Worm (Caenorhabditis elegans): ENCODE measurements around the gene snt-5.
A peak's percentile ranks its signal among the peaks of the same experiment; 100 is the strongest.

The snt-5 gene

DNA sequence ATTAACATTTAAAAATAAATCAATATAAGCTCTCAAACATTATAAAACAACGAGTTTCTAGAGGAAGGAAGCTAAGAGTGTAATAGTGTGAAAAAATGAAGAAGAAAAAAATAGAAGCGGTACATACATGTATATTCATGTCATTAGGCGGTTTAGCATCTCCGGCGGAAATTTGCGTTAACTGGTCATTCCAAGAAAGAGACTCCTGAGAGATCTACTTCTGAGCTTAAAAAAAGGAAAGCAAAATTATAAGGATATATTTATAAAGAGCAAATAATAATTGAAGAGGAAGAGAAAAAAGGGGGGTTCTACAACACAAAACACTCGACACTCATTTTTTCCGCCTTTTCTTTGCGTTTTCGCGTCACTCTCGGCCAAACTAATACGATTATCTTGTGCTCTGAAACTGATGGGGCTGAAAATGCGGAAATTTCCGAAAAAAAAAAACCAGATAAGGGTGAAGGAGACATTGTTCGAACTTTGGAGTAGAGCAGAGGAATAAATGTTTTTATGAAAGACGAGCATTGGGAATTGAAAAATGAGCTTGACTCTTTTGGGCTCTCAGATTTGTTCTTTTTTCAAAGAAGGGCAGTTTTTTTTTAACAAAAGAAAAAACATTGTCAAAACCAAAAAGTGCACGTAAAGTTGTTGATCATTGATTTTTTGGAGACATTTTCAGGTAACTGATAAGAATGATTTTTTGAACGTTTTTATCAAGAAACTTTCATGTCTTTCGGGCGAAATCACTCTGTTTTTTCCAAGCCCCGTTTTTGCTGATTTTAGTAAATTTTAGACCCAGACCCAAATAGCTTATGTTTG is 3.5 kb upstream of the snt-5 start:
- TF ChIP-seq fos-1 (tag; optimal IDR thresholded peaks at IDR 0.05) (peak; percentile 42), peb-1 (tag; optimal IDR thresholded peaks at IDR 0.05) (no peak)

DNA sequence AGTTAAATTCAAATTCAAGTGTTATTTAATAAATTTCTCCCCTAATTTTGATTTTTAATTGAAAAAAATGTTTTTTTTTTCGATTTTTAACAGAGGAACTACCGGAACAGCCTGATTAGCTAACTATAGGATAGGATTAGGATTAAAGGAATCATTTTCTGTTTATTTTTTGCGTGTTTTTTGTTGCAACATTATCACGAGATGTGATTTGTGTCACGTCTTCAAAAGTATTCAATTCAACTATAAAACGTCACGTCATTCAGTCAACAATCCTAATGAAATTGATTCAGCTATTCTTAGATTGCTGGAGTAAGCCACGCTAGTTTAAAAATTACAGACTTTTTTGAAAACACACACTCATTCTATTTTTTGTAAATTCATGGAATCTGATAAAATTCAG is 632 bp downstream of the snt-5 start:
- TF ChIP-seq F13H6.1 (tag; optimal IDR thresholded peaks at IDR 0.05): no peak
- no peak for TF ChIP-seq ztf-11 (tag; optimal IDR thresholded peaks at IDR 0.05)

DNA sequence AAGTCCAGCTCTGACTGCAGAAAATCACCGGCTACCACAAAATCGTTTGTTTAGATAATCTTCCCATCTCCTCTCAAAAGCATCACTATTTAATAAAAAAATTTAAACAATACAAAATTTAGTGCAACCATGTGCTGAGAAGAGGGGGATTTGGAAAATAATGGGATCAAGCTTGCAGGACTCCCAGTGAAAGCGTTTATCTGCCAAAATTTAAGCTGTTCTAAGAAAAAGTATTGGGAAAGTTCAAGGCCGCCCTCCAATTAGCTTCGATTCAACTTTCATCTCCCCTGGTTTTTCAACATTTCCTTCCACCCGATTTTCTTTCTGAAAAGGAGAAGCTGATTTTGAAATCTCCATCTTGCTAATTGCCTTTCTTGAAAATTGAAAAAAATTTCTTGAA is 3.2 kb downstream of the snt-5 start:
- TF ChIP-seq egl-27 (tag; optimal IDR thresholded peaks at IDR 0.05) (no peak), lin-13 (GFP tag; optimal IDR thresholded peaks at IDR 0.05) (no peak)

DNA sequence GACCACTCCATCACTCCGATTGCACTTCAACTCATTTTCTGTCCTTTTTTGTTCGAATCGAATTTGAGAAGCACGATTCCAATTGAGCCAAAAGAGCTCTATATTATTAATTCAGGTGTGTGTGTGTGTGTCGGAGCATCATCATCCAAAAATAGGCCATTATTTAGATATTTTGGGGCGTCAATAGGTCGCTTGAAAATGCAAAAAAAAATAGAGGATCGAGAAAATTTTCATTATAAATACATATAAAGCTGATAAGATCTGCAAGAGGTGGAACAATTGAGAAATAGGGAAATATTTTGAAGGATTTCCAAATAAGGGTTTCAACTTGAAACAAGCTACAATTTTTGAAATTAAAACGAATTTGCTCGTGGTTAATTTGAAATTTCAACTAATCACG is 18.5 kb downstream of the snt-5 start, which contains the start of gene Y75B7AR.1:
Gene Y75B7AR.1 (minus strand): TSS at position 101 of the 400 bp plus-strand sequence.
- no peak for TF ChIP-seq nhr-6 (tag; optimal IDR thresholded peaks at IDR 0.05)
- no peak for TF ChIP-seq mdl-1 (tag; optimal IDR thresholded peaks at IDR 0.05)

DNA sequence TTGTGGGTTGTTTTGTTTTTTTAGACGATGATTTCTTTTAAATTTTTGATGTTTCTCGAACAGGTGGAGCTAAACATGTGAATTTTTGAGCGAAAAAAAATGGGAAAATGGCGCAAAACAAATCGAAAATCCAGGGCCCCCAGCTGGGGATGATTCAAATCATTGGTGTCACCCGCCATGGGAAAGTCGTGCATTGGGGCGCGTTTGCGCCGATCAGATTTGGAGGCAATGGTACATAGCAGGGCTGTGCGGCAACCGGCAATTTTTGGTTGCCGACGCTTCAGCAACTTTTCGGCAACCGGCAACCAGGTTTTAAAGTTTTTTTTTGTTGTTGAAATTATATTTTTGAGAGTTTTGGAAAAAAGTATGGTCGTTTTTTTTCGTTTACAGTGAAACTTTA is 20.9 kb downstream of the snt-5 start:
- no peak for TF ChIP-seq egl-27 (tag; optimal IDR thresholded peaks at IDR 0.05)

DNA sequence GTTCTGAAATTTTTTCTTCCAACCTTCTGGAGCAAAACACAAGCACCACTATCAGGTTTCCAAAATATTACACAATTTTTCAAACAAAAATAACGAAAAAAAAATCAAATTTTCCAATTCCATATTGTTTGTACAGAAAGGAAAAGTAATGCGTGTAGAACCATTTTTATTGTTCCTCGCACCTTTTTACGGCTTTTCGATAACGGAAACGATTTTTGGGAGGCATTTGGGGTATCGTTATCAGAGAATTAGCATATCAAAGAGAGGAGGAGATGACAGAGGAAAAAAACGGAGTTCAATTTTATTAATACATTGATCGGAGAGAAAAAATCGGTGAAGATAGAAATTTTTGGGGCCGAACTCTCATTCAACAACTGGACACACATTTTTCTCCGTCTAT is 21.5 kb downstream of the snt-5 start:
- TF ChIP-seq nhr-21 (tag; optimal IDR thresholded peaks at IDR 0.05) (no peak), nhr-25 (tag; optimal IDR thresholded peaks at IDR 0.05) (no peak), lin-39 (tag; optimal IDR thresholded peaks at IDR 0.05) (no peak), fos-1 (tag; optimal IDR thresholded peaks at IDR 0.05) (peak; percentile 93), aly-2 (tag; optimal IDR thresholded peaks at IDR 0.05) (no peak), nhr-10 (tag; optimal IDR thresholded peaks at IDR 0.05) (no peak)

DNA sequence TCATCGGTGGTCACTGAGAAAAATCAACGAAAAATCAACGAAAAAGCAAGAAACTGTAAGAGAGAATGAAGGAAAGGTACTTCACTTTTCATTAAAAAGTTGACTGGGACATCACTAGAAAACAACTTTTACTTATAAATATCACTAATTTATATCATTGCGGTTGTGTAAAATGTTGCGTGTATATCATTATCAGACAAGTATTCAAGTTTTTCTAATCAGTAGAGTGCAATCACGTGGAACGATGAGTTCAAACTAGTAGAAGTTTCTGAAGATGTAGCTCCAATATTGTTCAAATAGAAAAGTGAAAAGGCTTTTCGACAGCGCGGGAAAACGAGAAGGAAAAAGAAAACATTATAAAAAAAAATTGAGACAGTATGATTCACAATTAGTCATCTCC is 23.1 kb downstream of the snt-5 start:
- peak; percentile 54 for TF ChIP-seq fos-1 (tag; optimal IDR thresholded peaks at IDR 0.05)
- TF ChIP-seq mdl-1 (tag; optimal IDR thresholded peaks at IDR 0.05): no peak

DNA sequence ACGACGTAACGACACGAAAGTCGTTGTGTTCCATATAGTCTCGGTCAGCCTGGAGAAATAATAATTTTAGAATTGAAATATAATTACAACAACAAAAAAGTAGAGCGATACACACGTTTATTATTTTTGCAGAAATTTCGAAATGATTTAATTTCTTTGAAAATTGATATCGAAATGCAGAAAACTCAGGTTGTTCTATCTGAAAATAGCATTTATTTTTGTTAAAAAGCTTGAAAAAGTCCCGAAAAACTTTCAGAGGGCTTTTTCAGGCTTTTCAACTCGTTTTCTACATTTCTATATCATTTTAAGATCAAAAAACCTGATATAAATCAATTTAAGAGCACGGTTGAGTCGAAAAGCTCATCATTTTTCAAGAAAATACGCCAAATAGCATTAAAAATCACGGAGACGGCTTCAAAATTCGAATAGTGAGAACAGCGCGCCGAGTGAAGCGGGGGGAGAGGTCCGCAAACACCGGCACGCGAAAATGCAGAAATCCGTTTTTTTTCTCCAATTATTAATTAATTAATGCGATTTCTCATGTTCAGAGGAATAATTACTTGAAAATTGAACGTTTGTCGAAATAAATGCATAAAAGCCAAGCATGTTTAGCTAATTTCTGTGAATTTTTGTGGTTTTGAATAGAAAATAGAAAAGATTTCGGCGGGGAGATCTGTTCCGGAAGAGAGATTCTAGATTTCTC is 28.0 kb downstream of the snt-5 start, which contains the start of gene rga-4:
Gene rga-4 (minus strand): TSS at position 51 of the 703 bp plus-strand sequence.
- peak; percentile 7 for TF ChIP-seq F13H6.1 (tag; optimal IDR thresholded peaks at IDR 0.05)
- no peak for TF ChIP-seq unc-39 (tag; optimal IDR thresholded peaks at IDR 0.05)
- TF ChIP-seq lsy-2 (tag; optimal IDR thresholded peaks at IDR 0.05): peak in 1 of 2 experiments; percentile 25
- TF ChIP-seq C34F6.9 (tag; optimal IDR thresholded peaks at IDR 0.05): peak; percentile 51
- peak; percentile 61 for TF ChIP-seq gmeb-1 (tag; optimal IDR thresholded peaks at IDR 0.05)
- peak; percentile 56 for TF ChIP-seq unc-55 (GFP tag; optimal IDR thresholded peaks at IDR 0.05)
- TF ChIP-seq alr-1 (tag; optimal IDR thresholded peaks at IDR 0.05): no peak

DNA sequence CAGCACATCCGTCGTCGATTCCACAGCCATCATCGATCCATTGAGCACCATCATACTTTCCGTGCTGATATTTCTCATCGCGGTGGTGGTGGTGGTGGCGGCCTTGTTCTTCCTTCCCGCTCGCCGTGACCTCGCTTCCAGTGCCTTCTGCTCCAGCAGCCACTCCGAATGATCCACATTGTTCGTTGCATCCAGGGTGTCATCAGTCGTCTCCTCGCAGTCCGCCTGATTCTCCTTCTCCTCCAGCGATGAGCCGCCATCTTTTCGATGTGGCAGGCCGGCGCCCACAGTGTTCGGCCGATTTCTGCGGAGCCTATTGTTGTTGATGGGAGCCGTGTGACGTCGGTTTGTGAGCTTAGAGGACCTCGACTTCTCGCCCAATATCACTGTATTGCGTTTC is 33.3 kb downstream of the snt-5 start:
- TF ChIP-seq Y55F3AM.14 (GFP tag; optimal IDR thresholded peaks at IDR 0.05) (no peak), ZK546.5 (tag; optimal IDR thresholded peaks at IDR 0.05) (no peak), nhr-11 (tag; optimal IDR thresholded peaks at IDR 0.05) (no peak), ztf-4 (tag; optimal IDR thresholded peaks at IDR 0.05) (no peak), fos-1 (tag; optimal IDR thresholded peaks at IDR 0.05) (no peak), egl-27 (tag; optimal IDR thresholded peaks at IDR 0.05) (no peak), mbf-1 (tag; optimal IDR thresholded peaks at IDR 0.05) (no peak), peb-1 (tag; optimal IDR thresholded peaks at IDR 0.05) (no peak), lin-39 (tag; optimal IDR thresholded peaks at IDR 0.05) (no peak), blmp-1 (tag; optimal IDR thresholded peaks at IDR 0.05; ENCODE audit: insufficient read depth) (no peak), alr-1 (tag; optimal IDR thresholded peaks at IDR 0.05) (no peak), elt-3 (tag; optimal IDR thresholded peaks at IDR 0.05) (no peak), C34F6.9 (tag; optimal IDR thresholded peaks at IDR 0.05) (no peak), lin-11 (tag; optimal IDR thresholded peaks at IDR 0.05) (no peak), ztf-1 (GFP tag; conservative IDR thresholded peaks at IDR 0.05) (no peak), nhr-12 (tag; optimal IDR thresholded peaks at IDR 0.05) (no peak), snpc-4 (tag; optimal IDR thresholded peaks at IDR 0.05) (no peak)

Measured in whole organism, L2 larva.